Fruit fly (Drosophila melanogaster): ENCODE data around the gene CheB98a.

CheB98a gene

dm6 chr3R:28847547-28848316 is 41.2 kb downstream of the CheB98a start:
- TF ChIP-seq CG5204 (GFP tag; optimal IDR thresholded peaks at IDR 0.05) (no peak), CG14711 (tag; optimal IDR thresholded peaks at IDR 0.05) (no peak), Mnt (GFP tag; optimal IDR thresholded peaks at IDR 0.05) (no peak), CG33017 (tag; optimal IDR thresholded peaks at IDR 0.05) (no peak), CG12768 (GFP tag; optimal IDR thresholded peaks at IDR 0.05) (no peak), Clk (GFP tag; optimal IDR thresholded peaks at IDR 0.05) (no peak), toe (GFP tag; optimal IDR thresholded peaks at IDR 0.05) (no peak), bab1 (GFP tag; optimal IDR thresholded peaks at IDR 0.05) (no peak), kay (GFP tag; ENCODE audit: borderline replicate concordance) (no peak), Crg-1 (GFP tag; optimal IDR thresholded peaks at IDR 0.05) (no peak), Hr96 (GFP tag; optimal IDR thresholded peaks at IDR 0.05) (no peak), ovo (GFP tag; optimal IDR thresholded peaks at IDR 0.05) (no peak), cnc (optimal IDR thresholded peaks at IDR 0.05) (no peak), CG7101 (tag; optimal IDR thresholded peaks at IDR 0.05) (no peak)

- no peak for TF ChIP-seq kay (GFP tag; ENCODE audit: borderline replicate concordance)
- TF ChIP-seq CG12768 (GFP tag; optimal IDR thresholded peaks at IDR 0.05), result peak; percentile 35
- TF ChIP-seq CG33017 (tag; optimal IDR thresholded peaks at IDR 0.05), result no peak
- TF ChIP-seq tj (GFP tag; optimal IDR thresholded peaks at IDR 0.05), result peak; percentile 92
- no peak for TF ChIP-seq Clk (GFP tag; optimal IDR thresholded peaks at IDR 0.05)
- TF ChIP-seq cic (GFP tag; optimal IDR thresholded peaks at IDR 0.05), result peak; percentile 10
- peak; percentile 48 for TF ChIP-seq bab1 (GFP tag; optimal IDR thresholded peaks at IDR 0.05)
- no peak for TF ChIP-seq toe (GFP tag; optimal IDR thresholded peaks at IDR 0.05)
- no peak for TF ChIP-seq CG1620 (GFP tag; optimal IDR thresholded peaks at IDR 0.05)
- TF ChIP-seq cnc (optimal IDR thresholded peaks at IDR 0.05), result no peak
- no peak for TF ChIP-seq pad (GFP tag; optimal IDR thresholded peaks at IDR 0.05)
- no peak for TF ChIP-seq Hr96 (GFP tag; optimal IDR thresholded peaks at IDR 0.05)
- no peak for TF ChIP-seq CG11617 (GFP tag; optimal IDR thresholded peaks at IDR 0.05)
Measured at dm6 chr3R:28848693-28849470, 42.4 kb downstream of the CheB98a start.

- no peak for TF ChIP-seq pad (GFP tag; optimal IDR thresholded peaks at IDR 0.05)
- peak; percentile 57 for TF ChIP-seq tj (GFP tag; optimal IDR thresholded peaks at IDR 0.05)
- TF ChIP-seq CG14711 (tag; optimal IDR thresholded peaks at IDR 0.05), result no peak
Measured at dm6 chr3R:28850662-28851257, 44.3 kb downstream of the CheB98a start.

dm6 chr3R:28851530-28851929 is 45.0 kb downstream of the CheB98a start:
- TF ChIP-seq pad (GFP tag; optimal IDR thresholded peaks at IDR 0.05), result no peak
- no peak for TF ChIP-seq CG7045 (GFP tag; optimal IDR thresholded peaks at IDR 0.05)
- no peak for TF ChIP-seq ovo (GFP tag; optimal IDR thresholded peaks at IDR 0.05)

- TF ChIP-seq ovo (GFP tag; optimal IDR thresholded peaks at IDR 0.05), result no peak
- TF ChIP-seq CG5204 (GFP tag; optimal IDR thresholded peaks at IDR 0.05), result no peak
- TF ChIP-seq cic (GFP tag; optimal IDR thresholded peaks at IDR 0.05), result no peak
- no peak for TF ChIP-seq CG1620 (GFP tag; optimal IDR thresholded peaks at IDR 0.05)
- TF ChIP-seq Clk (GFP tag; optimal IDR thresholded peaks at IDR 0.05), result no peak
- TF ChIP-seq kay (GFP tag; ENCODE audit: borderline replicate concordance), result no peak
- no peak for TF ChIP-seq CG33017 (tag; optimal IDR thresholded peaks at IDR 0.05)
- no peak for TF ChIP-seq CG14711 (tag; optimal IDR thresholded peaks at IDR 0.05)
- TF ChIP-seq tj (GFP tag; optimal IDR thresholded peaks at IDR 0.05), result no peak
- no peak for TF ChIP-seq CG7101 (tag; optimal IDR thresholded peaks at IDR 0.05)
- TF ChIP-seq Mnt (GFP tag; optimal IDR thresholded peaks at IDR 0.05), result no peak
- TF ChIP-seq bab1 (GFP tag; optimal IDR thresholded peaks at IDR 0.05), result no peak
- no peak for TF ChIP-seq CG7045 (GFP tag; optimal IDR thresholded peaks at IDR 0.05)
- TF ChIP-seq Hr96 (GFP tag; optimal IDR thresholded peaks at IDR 0.05), result no peak
- no peak for TF ChIP-seq cnc (optimal IDR thresholded peaks at IDR 0.05)
- no peak for TF ChIP-seq Crg-1 (GFP tag; optimal IDR thresholded peaks at IDR 0.05)
- no peak for TF ChIP-seq CG11617 (GFP tag; optimal IDR thresholded peaks at IDR 0.05)
- no peak for TF ChIP-seq pad (GFP tag; optimal IDR thresholded peaks at IDR 0.05)
- TF ChIP-seq CG12768 (GFP tag; optimal IDR thresholded peaks at IDR 0.05), result no peak
- no peak for TF ChIP-seq toe (GFP tag; optimal IDR thresholded peaks at IDR 0.05)
Measured at dm6 chr3R:28851966-28852377, 45.5 kb downstream of the CheB98a start.

- no peak for TF ChIP-seq pad (GFP tag; optimal IDR thresholded peaks at IDR 0.05)
Measured at dm6 chr3R:28856140-28856539, 49.6 kb downstream of the CheB98a start.

- peak; percentile 92 for TF ChIP-seq tj (GFP tag; optimal IDR thresholded peaks at IDR 0.05)
- TF ChIP-seq CG5204 (GFP tag; optimal IDR thresholded peaks at IDR 0.05), result no peak
Measured at dm6 chr3R:28856829-28857228, 50.3 kb downstream of the CheB98a start.
